Worm (Caenorhabditis elegans) whole organism, L3 larva: ENCODE results near the gene col-19.

Experiments used
- R02D3.7 ChIP-seq: fragments of 150-350 bp; optimal IDR thresholded peaks from 2 replicates; lab custom pipeline; 2014; ENCODE audit warnings: missing biosample characterization, missing genetic modification characterization
- ZK546.5 ChIP-seq: sonication (generic microtip); optimal IDR thresholded peaks from 2 replicates; lab custom pipeline; 2017; ENCODE audit warnings: missing biosample characterization, missing genetic modification characterization
- aly-2 ChIP-seq: fragments of 150-350 bp; optimal IDR thresholded peaks from 2 replicates; lab custom pipeline; 2014; ENCODE audit warnings: missing biosample characterization, missing genetic modification characterization
- ama-1 ChIP-seq: fragments of 150-350 bp; optimal IDR thresholded peaks from 2 replicates; lab custom pipeline; 2018
- ceh-16 ChIP-seq: sonication (generic microtip); optimal IDR thresholded peaks from 2 replicates; lab custom pipeline; 2017; ENCODE audit warnings: missing biosample characterization, missing genetic modification characterization
- ceh-28 ChIP-seq: fragments of 150-350 bp; optimal IDR thresholded peaks from 2 replicates; lab custom pipeline; 2014; ENCODE audit warnings: missing biosample characterization, missing genetic modification reagents, missing genetic modification characterization
- ceh-82 ChIP-seq: fragments of 150-350 bp; optimal IDR thresholded peaks from 2 replicates; lab custom pipeline; 2014; ENCODE audit warnings: missing biosample characterization, missing genetic modification characterization
- ceh-9 ChIP-seq: sonication (generic microtip); optimal IDR thresholded peaks from 2 replicates; lab custom pipeline; 2018; ENCODE audit warnings: missing biosample characterization, missing genetic modification characterization
- daf-12 ChIP-seq: fragments of 150-350 bp; optimal IDR thresholded peaks from 2 replicates; lab custom pipeline; 2014; ENCODE audit warnings: missing biosample characterization, missing genetic modification reagents, missing genetic modification characterization
- egl-27 ChIP-seq: sonication (generic microtip); optimal IDR thresholded peaks from 4 replicates; lab custom pipeline; 2017; ENCODE audit warnings: missing biosample characterization, missing genetic modification reagents, missing genetic modification characterization
- egl-5 ChIP-seq: fragments of 150-350 bp; optimal IDR thresholded peaks from 2 replicates; lab custom pipeline; 2017; ENCODE audit warnings: missing biosample characterization, missing genetic modification reagents, missing genetic modification characterization, inconsistent platforms
- elt-1 ChIP-seq: fragments of 150-350 bp; optimal IDR thresholded peaks from 2 replicates; lab custom pipeline; 2014; ENCODE audit warnings: missing biosample characterization, missing genetic modification characterization
- elt-2 ChIP-seq: sonication (generic microtip); optimal IDR thresholded peaks from 2 replicates; lab custom pipeline; 2016; ENCODE audit warnings: missing genetic modification reagents, mild to moderate bottlenecking, missing genetic modification characterization, missing compliant biosample characterization
- elt-3 ChIP-seq, 3 experiments: fragments of 150-350 bp in 1 of 3; sonication (generic microtip) in 2 of 3; optimal IDR thresholded peaks; 2 replicates in 2 of 3; 4 replicates in 1 of 3; lab custom pipeline; 2014 to 2017; ENCODE audit warnings: missing biosample characterization in 3 of 3, missing genetic modification characterization in 3 of 3
- eor-1 ChIP-seq, 2 experiments: fragments of 150-350 bp; optimal IDR thresholded peaks; 2 replicates each; lab custom pipeline; 2014 to 2018; ENCODE audit warnings: missing biosample characterization in 2 of 2, missing genetic modification characterization in 2 of 2
- fkh-10 ChIP-seq: sonication (generic microtip); optimal IDR thresholded peaks from 2 replicates; lab custom pipeline; 2017; ENCODE audit warnings: missing biosample characterization, missing genetic modification reagents, missing genetic modification characterization
- fkh-2 ChIP-seq: fragments of 150-350 bp; optimal IDR thresholded peaks from 2 replicates; lab custom pipeline; 2014; ENCODE audit warnings: missing biosample characterization, missing genetic modification reagents, missing genetic modification characterization
- fos-1 ChIP-seq: fragments of 150-350 bp; optimal IDR thresholded peaks from 2 replicates; lab custom pipeline; 2014; ENCODE audit warnings: missing biosample characterization, missing genetic modification characterization
- hmg-11 ChIP-seq: sonication (generic microtip); optimal IDR thresholded peaks from 2 replicates; lab custom pipeline; 2016; ENCODE audit warnings: missing genetic modification characterization, missing compliant biosample characterization
- jun-1 ChIP-seq: fragments of 150-350 bp; optimal IDR thresholded peaks from 2 replicates; lab custom pipeline; 2014; ENCODE audit warnings: missing biosample characterization, missing genetic modification reagents, missing genetic modification characterization
- lin-15B ChIP-seq: fragments of 150-350 bp; optimal IDR thresholded peaks from 2 replicates; lab custom pipeline; 2014; ENCODE audit warnings: missing biosample characterization, missing genetic modification characterization
- lin-39 ChIP-seq: fragments of 150-350 bp; optimal IDR thresholded peaks from 2 replicates; lab custom pipeline; 2018; ENCODE audit warnings: missing biosample characterization, missing genetic modification reagents, missing genetic modification characterization
- lsy-12 ChIP-seq: sonication (generic microtip); optimal IDR thresholded peaks from 2 replicates; lab custom pipeline; 2016; ENCODE audit warnings: mild to moderate bottlenecking, missing genetic modification characterization, missing compliant biosample characterization
- mdl-1 ChIP-seq: fragments of 150-350 bp; optimal IDR thresholded peaks from 2 replicates; lab custom pipeline; 2014; ENCODE audit warnings: missing biosample characterization, missing genetic modification characterization
- mml-1 ChIP-seq: fragments of 150-350 bp; sonication (generic microtip); optimal IDR thresholded peaks from 3 replicates; lab custom pipeline; 2014; ENCODE audit warnings: missing biosample characterization, missing genetic modification characterization
- nfya-1 ChIP-seq: sonication (generic microtip); optimal IDR thresholded peaks from 2 replicates; lab custom pipeline; 2017; ENCODE audit warnings: missing genetic modification characterization, mild to moderate bottlenecking, missing compliant biosample characterization, antibody characterized with exemption, moderate library complexity; ENCODE audit not compliant: insufficient read depth
- nhr-11 ChIP-seq: fragments of 150-350 bp; optimal IDR thresholded peaks from 2 replicates; lab custom pipeline; 2014; ENCODE audit warnings: missing biosample characterization, missing genetic modification characterization
- nhr-23 ChIP-seq: fragments of 150-350 bp; optimal IDR thresholded peaks from 2 replicates; lab custom pipeline; 2014; ENCODE audit warnings: missing biosample characterization, missing genetic modification reagents, missing genetic modification characterization
- nhr-237 ChIP-seq: fragments of 150-350 bp; optimal IDR thresholded peaks from 2 replicates; lab custom pipeline; 2014; ENCODE audit warnings: missing biosample characterization, missing genetic modification characterization
- nhr-25 ChIP-seq: sonication (generic microtip); optimal IDR thresholded peaks from 2 replicates; lab custom pipeline; 2017; ENCODE audit warnings: missing biosample characterization, missing genetic modification characterization
- nhr-28 ChIP-seq: fragments of 150-350 bp; optimal IDR thresholded peaks from 2 replicates; lab custom pipeline; 2014; ENCODE audit warnings: missing biosample characterization, missing genetic modification characterization
- nhr-43 ChIP-seq: sonication (generic microtip); optimal IDR thresholded peaks from 2 replicates; lab custom pipeline; 2016; ENCODE audit warnings: mild to moderate bottlenecking, missing genetic modification characterization, missing compliant biosample characterization; ENCODE audit not compliant: poor library complexity, severe bottlenecking
- nhr-67 ChIP-seq: fragments of 150-350 bp; optimal IDR thresholded peaks from 2 replicates; lab custom pipeline; 2014; ENCODE audit warnings: missing biosample characterization, missing genetic modification characterization
- nhr-76 ChIP-seq: fragments of 150-350 bp; sonication (generic microtip); optimal IDR thresholded peaks from 5 replicates; lab custom pipeline; 2014; ENCODE audit warnings: missing biosample characterization, missing genetic modification characterization
- nhr-77 ChIP-seq: fragments of 150-350 bp; optimal IDR thresholded peaks from 2 replicates; lab custom pipeline; 2014; ENCODE audit warnings: missing biosample characterization, missing genetic modification characterization
- pha-4 ChIP-seq: fragments of 150-350 bp; optimal IDR thresholded peaks from 2 replicates; lab custom pipeline; 2014; ENCODE audit warnings: missing biosample characterization, missing genetic modification reagents, missing genetic modification characterization
- pqm-1 ChIP-seq: fragments of 150-350 bp; optimal IDR thresholded peaks from 2 replicates; lab custom pipeline; 2017; ENCODE audit warnings: missing biosample characterization, missing genetic modification characterization, inconsistent platforms
- sea-2 ChIP-seq: fragments of 150-350 bp; sonication (generic microtip); optimal IDR thresholded peaks from 4 replicates; lab custom pipeline; 2014; ENCODE audit warnings: missing biosample characterization, missing genetic modification reagents, missing genetic modification characterization
- skn-1 ChIP-seq: fragments of 150-350 bp; optimal IDR thresholded peaks from 2 replicates; lab custom pipeline; 2014; ENCODE audit warnings: missing biosample characterization, missing genetic modification characterization
- snpc-4 ChIP-seq: fragments of 150-350 bp; optimal IDR thresholded peaks from 2 replicates; lab custom pipeline; 2014; ENCODE audit warnings: missing biosample characterization, missing genetic modification characterization
- tbx-2 ChIP-seq: sonication (generic microtip); optimal IDR thresholded peaks from 2 replicates; lab custom pipeline; 2016; ENCODE audit warnings: mild to moderate bottlenecking, missing genetic modification characterization, missing compliant biosample characterization
- unc-39 ChIP-seq: sonication (generic microtip); optimal IDR thresholded peaks from 4 replicates; lab custom pipeline; 2017; ENCODE audit warnings: missing biosample characterization, missing genetic modification characterization
- zag-1 ChIP-seq: fragments of 150-350 bp; optimal IDR thresholded peaks from 2 replicates; lab custom pipeline; 2014; ENCODE audit warnings: missing biosample characterization, missing genetic modification characterization
- ztf-11 ChIP-seq: fragments of 150-350 bp; optimal IDR thresholded peaks from 2 replicates; lab custom pipeline; 2014; ENCODE audit warnings: missing biosample characterization, missing genetic modification characterization
- ztf-4 ChIP-seq: fragments of 150-350 bp; optimal IDR thresholded peaks from 2 replicates; lab custom pipeline; 2014; ENCODE audit warnings: missing biosample characterization, missing genetic modification characterization

Gene col-19

ce11 chrX:402951-403350 lies 18.6 kb upstream of the col-19 start:
- TF ChIP-seq jun-1 (tag; lab: Kevin White, UChicago) (peak; percentile 12), pha-4 (tag; lab: Kevin White, UChicago) (no peak), lin-15B (tag; lab: Kevin White, UChicago) (no peak), nhr-77 (tag; lab: Kevin White, UChicago) (no peak), elt-1 (tag; lab: Kevin White, UChicago) (no peak), nhr-237 (tag; lab: Kevin White, UChicago) (no peak), nhr-28 (tag; lab: Kevin White, UChicago) (no peak), nhr-23 (tag; lab: Kevin White, UChicago) (peak; percentile 25), nhr-67 (tag; lab: Kevin White, UChicago) (no peak), mml-1 (tag; lab: Kevin White, UChicago) (no peak), lin-39 (tag; lab: Kevin White, UChicago) (no peak), mdl-1 (tag; lab: Kevin White, UChicago) (no peak), nhr-43 (tag; lab: Kevin White, UChicago) (peak; percentile 39), fkh-2 (tag; lab: Kevin White, UChicago) (no peak), ama-1 (lab: Kevin White, UChicago) (no peak), skn-1 (tag; lab: Kevin White, UChicago) (no peak), eor-1 (tag; optimal IDR thresholded peaks at IDR 0.05; lab: Kevin White, UChicago) (no peak), nhr-25 (tag; lab: Kevin White, UChicago) (no peak), sea-2 (GFP tag; lab: Kevin White, UChicago) (no peak), pqm-1 (tag; lab: Kevin White, UChicago) (no peak), fkh-10 (no peak)

ce11 chrX:404597-404996 lies 16.9 kb upstream of the col-19 start, which contains the start of gene R04A9.1:
Gene R04A9.1, plus strand, starts transcription at chrX:404897.
- no peak for TF ChIP-seq ceh-9 (tag; lab: Kevin White, UChicago)
- no peak for TF ChIP-seq mdl-1 (tag; lab: Kevin White, UChicago)
- TF ChIP-seq nhr-23 (tag; lab: Kevin White, UChicago) = no peak

ce11 chrX:410073-410572 lies 11.4 kb upstream of the col-19 start:
- no peak for TF ChIP-seq unc-39 (tag; lab: Kevin White, UChicago)
- TF ChIP-seq nhr-67 (tag; lab: Kevin White, UChicago) = no peak
- peak; percentile 71 for TF ChIP-seq aly-2 (tag; lab: Kevin White, UChicago)
- peak; percentile 72 for TF ChIP-seq elt-2
- peak; percentile 97 for TF ChIP-seq jun-1 (tag; lab: Kevin White, UChicago)
- peak; percentile 79 for TF ChIP-seq fkh-10
- TF ChIP-seq ZK546.5 (tag; lab: Kevin White, UChicago) = no peak
- TF ChIP-seq mml-1 (tag; lab: Kevin White, UChicago) = no peak
- peak; percentile 83 for TF ChIP-seq egl-27
- peak; percentile 83 for TF ChIP-seq pqm-1 (tag; lab: Kevin White, UChicago)
- peak; percentile 88 for TF ChIP-seq nhr-23 (tag; lab: Kevin White, UChicago)
- peak; percentile 52 for TF ChIP-seq lin-15B (tag; lab: Kevin White, UChicago)
- TF ChIP-seq snpc-4 = peak; percentile 78
- peak; percentile 89 for TF ChIP-seq nhr-43 (tag; lab: Kevin White, UChicago)
- TF ChIP-seq lin-39 (tag; lab: Kevin White, UChicago) = peak; percentile 84
- TF ChIP-seq nfya-1 (tag; lab: Kevin White, UChicago) = peak; percentile 79
- TF ChIP-seq lsy-12 (tag; lab: Kevin White, UChicago) = peak; percentile 78
- TF ChIP-seq nhr-11 = peak; percentile 79
- TF ChIP-seq nhr-28 (tag; lab: Kevin White, UChicago) = no peak
- no peak for TF ChIP-seq fos-1 (tag; lab: Kevin White, UChicago)
- peak; percentile 91 for TF ChIP-seq pha-4 (tag; lab: Kevin White, UChicago)
- peak in 1 of 2 experiments; percentile 63 for TF ChIP-seq eor-1 (tag; optimal IDR thresholded peaks at IDR 0.05; lab: Kevin White, UChicago)
- no peak for TF ChIP-seq ztf-11 (tag; lab: Kevin White, UChicago)
- TF ChIP-seq ceh-28 (tag; lab: Kevin White, UChicago) = peak; percentile 92
- TF ChIP-seq mdl-1 (tag; lab: Kevin White, UChicago) = peak; percentile 61
- peak; percentile 98 for TF ChIP-seq hmg-11 (tag; lab: Kevin White, UChicago)
- TF ChIP-seq R02D3.7 = peak; percentile 78
- TF ChIP-seq tbx-2 (tag; lab: Kevin White, UChicago) = peak; percentile 95
- no peak for TF ChIP-seq ama-1 (lab: Kevin White, UChicago)
- no peak for TF ChIP-seq sea-2 (GFP tag; lab: Kevin White, UChicago)
- peak; percentile 62 for TF ChIP-seq egl-5 (tag; lab: Kevin White, UChicago)
- peak; percentile 82 for TF ChIP-seq ceh-9 (tag; lab: Kevin White, UChicago)
- no peak for TF ChIP-seq fkh-2 (tag; lab: Kevin White, UChicago)
- TF ChIP-seq ztf-4 = no peak
- peak; percentile 90 for TF ChIP-seq nhr-25 (tag; lab: Kevin White, UChicago)
- peak; percentile 31 for TF ChIP-seq nhr-76
- peak; percentile 54 for TF ChIP-seq elt-1 (tag; lab: Kevin White, UChicago)
- TF ChIP-seq nhr-237 (tag; lab: Kevin White, UChicago) = peak; percentile 22
- no peak for TF ChIP-seq ceh-16 (tag; lab: Kevin White, UChicago)
- TF ChIP-seq ceh-82 (tag; lab: Kevin White, UChicago) = peak; percentile 88
- TF ChIP-seq daf-12 (tag; lab: Kevin White, UChicago) = no peak
- peak in 2 of 3 experiments; percentile 26 to 53 for TF ChIP-seq elt-3 (tag; optimal IDR thresholded peaks at IDR 0.05; lab: Kevin White, UChicago)
- TF ChIP-seq skn-1 (tag; lab: Kevin White, UChicago) = peak; percentile 94
- TF ChIP-seq zag-1 = no peak
